Worm (Caenorhabditis elegans) whole organism, mixed stage, embryonic: ENCODE measurements around the gene ech-3.

ENCODE experiments used
- M03D4.4 ChIP-seq: sonication (generic microtip); optimal IDR thresholded peaks from 2 replicates; lab custom pipeline; 2017; ENCODE audit warnings: mild to moderate bottlenecking, missing genetic modification characterization, missing compliant biosample characterization
- bed-3 ChIP-seq: fragments of 200-800 bp; sonication (Bioruptor generic); optimal IDR thresholded peaks from 3 replicates; lab custom pipeline; 2018; ENCODE audit warnings: mild to moderate bottlenecking, missing genetic modification characterization, moderate library complexity, missing compliant biosample characterization
- ceh-39 ChIP-seq: fragments of 150-350 bp; optimal IDR thresholded peaks from 2 replicates; lab custom pipeline; 2014; ENCODE audit warnings: missing biosample characterization, missing genetic modification characterization
- ceh-83 ChIP-seq: fragments of 200-800 bp; sonication (Bioruptor generic); optimal IDR thresholded peaks from 2 replicates; lab custom pipeline; 2018; ENCODE audit warnings: mild to moderate bottlenecking, missing genetic modification characterization, missing compliant biosample characterization
- ces-1 ChIP-seq: fragments of 150-350 bp; optimal IDR thresholded peaks from 2 replicates; lab custom pipeline; 2014; ENCODE audit warnings: missing biosample characterization, missing genetic modification reagents, missing genetic modification characterization
- cnd-1 ChIP-seq: fragments of 200-800 bp; sonication (Bioruptor generic); optimal IDR thresholded peaks from 2 replicates; lab custom pipeline; 2018; ENCODE audit warnings: mild to moderate bottlenecking, missing genetic modification characterization, missing compliant biosample characterization
- drap-1 ChIP-seq: fragments of 200-800 bp; sonication (Bioruptor generic); optimal IDR thresholded peaks from 3 replicates; lab custom pipeline; 2018; ENCODE audit warnings: mild to moderate bottlenecking, missing genetic modification characterization, missing compliant biosample characterization
- elt-1 ChIP-seq: sonication (generic microtip); optimal IDR thresholded peaks from 2 replicates; lab custom pipeline; 2017; ENCODE audit warnings: missing genetic modification characterization, mild to moderate bottlenecking, missing compliant biosample characterization, antibody characterized with exemption, moderate library complexity, borderline replicate concordance; ENCODE audit not compliant: insufficient read depth
- elt-3 ChIP-seq: fragments of 150-350 bp; optimal IDR thresholded peaks from 2 replicates; lab custom pipeline; 2014; ENCODE audit warnings: missing biosample characterization, missing genetic modification characterization
- flh-1 ChIP-seq: fragments of 200-800 bp; sonication (Bioruptor generic); optimal IDR thresholded peaks from 2 replicates; lab custom pipeline; 2018; ENCODE audit warnings: mild to moderate bottlenecking, missing genetic modification characterization, moderate library complexity, missing compliant biosample characterization
- ham-2 ChIP-seq: fragments of 200-800 bp; sonication (Bioruptor generic); optimal IDR thresholded peaks from 2 replicates; lab custom pipeline; 2018; ENCODE audit warnings: mild to moderate bottlenecking, missing genetic modification characterization, missing compliant biosample characterization
- hlh-1 ChIP-seq: fragments of 150-350 bp; optimal IDR thresholded peaks from 2 replicates; lab custom pipeline; 2014; ENCODE audit warnings: missing biosample characterization, missing genetic modification reagents, missing genetic modification characterization
- lin-13 ChIP-seq: fragments of 150-350 bp; optimal IDR thresholded peaks from 2 replicates; lab custom pipeline; 2014; ENCODE audit warnings: missing biosample characterization, missing genetic modification characterization
- lin-32 ChIP-seq: fragments of 200-800 bp; sonication (Bioruptor generic); optimal IDR thresholded peaks from 2 replicates; lab custom pipeline; 2018; ENCODE audit warnings: mild to moderate bottlenecking, missing genetic modification characterization, missing compliant biosample characterization
- lsy-2 ChIP-seq: fragments of 150-350 bp; optimal IDR thresholded peaks from 2 replicates; lab custom pipeline; 2014; ENCODE audit warnings: missing biosample characterization, missing genetic modification characterization
- mab-5 ChIP-seq: fragments of 150-350 bp; optimal IDR thresholded peaks from 2 replicates; lab custom pipeline; 2014; ENCODE audit warnings: missing biosample characterization, missing genetic modification characterization
- mep-1 ChIP-seq: fragments of 150-350 bp; optimal IDR thresholded peaks from 2 replicates; lab custom pipeline; 2017; ENCODE audit warnings: missing biosample characterization, missing genetic modification reagents, missing genetic modification characterization, inconsistent platforms
- mls-2 ChIP-seq: sonication (generic microtip); optimal IDR thresholded peaks from 2 replicates; lab custom pipeline; 2016; ENCODE audit warnings: mild to moderate bottlenecking, missing genetic modification characterization, moderate library complexity, missing compliant biosample characterization
- nhr-12 ChIP-seq: fragments of 150-350 bp; optimal IDR thresholded peaks from 2 replicates; lab custom pipeline; 2014; ENCODE audit warnings: missing biosample characterization, missing genetic modification characterization
- nhr-2 ChIP-seq: fragments of 150-350 bp; optimal IDR thresholded peaks from 2 replicates; lab custom pipeline; 2014; ENCODE audit warnings: missing biosample characterization, missing genetic modification characterization
- nhr-237 ChIP-seq: fragments of 150-350 bp; optimal IDR thresholded peaks from 2 replicates; lab custom pipeline; 2014; ENCODE audit warnings: missing biosample characterization, missing genetic modification characterization
- nhr-28 ChIP-seq: fragments of 150-350 bp; optimal IDR thresholded peaks from 2 replicates; lab custom pipeline; 2014; ENCODE audit warnings: missing biosample characterization, missing genetic modification characterization
- nhr-76 ChIP-seq: sonication (generic microtip); optimal IDR thresholded peaks from 2 replicates; lab custom pipeline; 2017; ENCODE audit warnings: missing biosample characterization, missing genetic modification characterization
- pha-4 ChIP-seq: fragments of 150-350 bp; optimal IDR thresholded peaks from 2 replicates; lab custom pipeline; 2018; ENCODE audit warnings: missing biosample characterization, missing genetic modification reagents, missing genetic modification characterization
- sem-2 ChIP-seq: fragments of 200-800 bp; sonication (Bioruptor generic); optimal IDR thresholded peaks from 2 replicates; lab custom pipeline; 2018; ENCODE audit warnings: mild to moderate bottlenecking, missing genetic modification characterization, missing compliant biosample characterization
- snpc-4 ChIP-seq: fragments of 150-350 bp; optimal IDR thresholded peaks from 2 replicates; lab custom pipeline; 2014; ENCODE audit warnings: missing biosample characterization, missing genetic modification characterization
- sptf-1 ChIP-seq: sonication (generic microtip); optimal IDR thresholded peaks from 2 replicates; lab custom pipeline; 2017; ENCODE audit warnings: mild to moderate bottlenecking, missing genetic modification characterization, moderate library complexity, missing compliant biosample characterization
- tbx-8 ChIP-seq: fragments of 200-800 bp; sonication (Bioruptor generic); optimal IDR thresholded peaks from 2 replicates; lab custom pipeline; 2018; ENCODE audit warnings: mild to moderate bottlenecking, missing genetic modification characterization, moderate library complexity, missing compliant biosample characterization
- unc-120 ChIP-seq: sonication (generic microtip); optimal IDR thresholded peaks from 2 replicates; lab custom pipeline; 2017; ENCODE audit warnings: missing genetic modification characterization, missing compliant biosample characterization; ENCODE audit not compliant: poor library complexity, severe bottlenecking
- unc-39 ChIP-seq: fragments of 150-350 bp; optimal IDR thresholded peaks from 2 replicates; lab custom pipeline; 2014; ENCODE audit warnings: missing biosample characterization, missing genetic modification characterization
- unc-62 ChIP-seq: fragments of 150-350 bp; optimal IDR thresholded peaks from 2 replicates; lab custom pipeline; 2014; ENCODE audit warnings: missing biosample characterization, missing genetic modification reagents, missing genetic modification characterization
- zip-8 ChIP-seq: fragments of 150-350 bp; optimal IDR thresholded peaks from 2 replicates; lab custom pipeline; 2014; ENCODE audit warnings: missing biosample characterization, missing genetic modification characterization

ech-3 gene

ce11 chrV:8010846-8011245 is 11.2 kb upstream of the ech-3 start, which contains the start of gene lmtr-2:
lmtr-2 (minus strand) TSS chrV:8011106.
- no peak for TF ChIP-seq mep-1 (tag; lab: Kevin White, UChicago)
- TF ChIP-seq lin-13: no peak
- no peak for TF ChIP-seq ceh-39
- no peak for TF ChIP-seq mls-2 (tag; lab: Kevin White, UChicago)
- no peak for TF ChIP-seq hlh-1 (tag; lab: Kevin White, UChicago)
- no peak for TF ChIP-seq nhr-237
- TF ChIP-seq, all 35 proteins: peak for 0

DNA sequence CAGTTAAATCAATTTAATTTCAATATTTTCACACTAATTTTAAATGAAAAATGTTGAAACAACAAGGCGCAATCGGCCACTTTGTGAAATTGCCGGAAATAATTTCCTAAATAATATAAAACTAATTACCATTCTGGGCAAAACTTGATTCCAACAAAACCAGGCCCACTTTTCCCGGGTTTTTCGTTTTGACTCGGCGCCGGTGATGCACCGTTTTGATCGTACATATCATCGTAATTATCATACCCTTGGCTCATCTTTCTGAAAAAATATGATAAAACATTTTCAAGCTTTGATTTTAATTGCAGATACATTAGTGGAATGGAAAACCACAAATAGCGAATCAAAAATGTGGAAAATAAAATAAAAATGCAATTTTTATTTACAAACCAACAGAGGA is 10.0 kb upstream of the ech-3 start, which contains the start of gene rpb-9:
Gene rpb-9 (minus strand): TSS at position 314 of the 400 bp plus-strand sequence.
- no peak for TF ChIP-seq M03D4.4 (tag; lab: Kevin White, UChicago)
- TF ChIP-seq cnd-1 (tag; lab: Kevin White, UChicago): no peak
- no peak for TF ChIP-seq mep-1 (tag; lab: Kevin White, UChicago)
- no peak for TF ChIP-seq nhr-76
- no peak for TF ChIP-seq pha-4
- no peak for TF ChIP-seq lsy-2 (tag; lab: Kevin White, UChicago)
- TF ChIP-seq nhr-2 (tag; lab: Kevin White, UChicago): no peak
- no peak for TF ChIP-seq ham-2
- no peak for TF ChIP-seq ces-1
- TF ChIP-seq sptf-1 (tag; lab: Kevin White, UChicago): no peak
- no peak for TF ChIP-seq nhr-12
- no peak for TF ChIP-seq nhr-28 (tag; lab: Kevin White, UChicago)
- no peak for TF ChIP-seq elt-1 (tag; lab: Kevin White, UChicago)
- no peak for TF ChIP-seq snpc-4 (tag; lab: Kevin White, UChicago)
- TF ChIP-seq lin-13: no peak

DNA sequence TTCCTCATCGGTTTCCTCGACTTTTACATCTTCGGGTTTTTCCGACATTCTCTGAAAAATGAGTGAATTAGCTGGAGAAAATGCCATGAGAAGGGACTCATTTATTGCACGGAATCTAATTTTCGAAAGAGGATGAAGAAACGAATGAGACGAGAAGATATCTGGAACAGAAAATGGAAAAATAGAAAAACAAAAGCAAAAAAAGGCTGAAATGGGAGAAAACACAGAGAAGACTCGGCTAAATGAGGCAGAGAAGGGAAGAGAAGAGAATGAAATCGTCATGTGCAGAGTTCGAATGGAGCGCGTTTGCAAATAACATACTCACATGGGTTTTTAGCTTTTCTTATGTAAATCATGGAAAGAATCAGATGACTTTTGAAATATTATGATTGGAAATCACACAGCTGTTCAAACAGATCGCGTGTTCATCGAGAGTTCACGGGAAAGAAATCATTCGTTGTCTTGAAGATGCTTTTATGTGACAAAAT is 8.1 kb upstream of the ech-3 start, which contains the start of gene Y97E10AR.6:
Gene Y97E10AR.6 (minus strand): TSS at position 51 of the 488 bp plus-strand sequence.
- TF ChIP-seq ces-1 (peak; percentile 47), ceh-83 (GFP tag; lab: Kevin White, UChicago) (no peak), elt-3 (tag; lab: Kevin White, UChicago) (no peak), elt-1 (tag; lab: Kevin White, UChicago) (no peak), mep-1 (tag; lab: Kevin White, UChicago) (no peak), nhr-2 (tag; lab: Kevin White, UChicago) (no peak), tbx-8 (GFP tag; lab: Kevin White, UChicago) (no peak), nhr-28 (tag; lab: Kevin White, UChicago) (no peak), unc-120 (peak; percentile 28), sem-2 (GFP tag; lab: Kevin White, UChicago) (no peak), drap-1 (no peak)

DNA sequence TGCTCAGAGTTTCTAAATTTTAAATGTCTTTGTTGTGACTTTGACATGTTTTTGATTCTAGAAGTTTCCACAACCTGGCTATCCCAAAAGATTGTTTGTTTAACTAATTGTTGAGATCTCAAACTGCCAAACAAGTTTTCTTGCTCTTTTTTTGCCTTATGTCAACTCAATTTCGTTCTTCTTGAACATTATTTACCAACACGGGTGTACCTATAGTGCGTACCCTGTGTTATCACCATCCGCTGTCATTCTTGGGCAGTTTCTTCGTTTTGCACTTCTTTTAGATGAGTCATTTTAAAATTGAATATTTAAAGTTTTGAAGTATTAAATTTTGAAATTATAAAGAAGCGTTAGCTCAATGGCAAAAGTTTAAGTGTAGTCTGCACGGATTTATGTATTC is 5.1 kb upstream of the ech-3 start, which contains the start of gene sptl-2:
Gene sptl-2 (plus strand): TSS at position 280 of the 400 bp plus-strand sequence.
- no peak for TF ChIP-seq elt-3 (tag; lab: Kevin White, UChicago)

DNA sequence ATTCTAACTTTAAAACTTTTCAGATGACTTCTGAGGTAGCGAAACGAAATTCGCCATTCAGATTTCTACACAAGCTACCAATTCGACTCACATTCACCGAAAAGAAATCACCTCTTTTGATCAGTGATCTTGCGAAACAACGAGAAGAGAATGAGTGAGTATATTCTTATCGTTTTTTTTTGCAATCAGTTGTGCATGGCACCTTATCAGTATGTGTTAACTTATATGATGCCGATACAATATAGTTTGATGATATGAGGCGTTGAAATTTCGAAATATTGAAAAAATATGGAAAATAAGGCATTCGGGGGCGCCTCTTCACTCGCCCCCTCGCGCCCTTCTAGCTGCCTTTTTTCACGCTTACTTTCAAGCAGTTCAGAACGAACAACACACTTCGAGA is 4.1 kb upstream of the ech-3 start:
- no peak for TF ChIP-seq ceh-83 (GFP tag; lab: Kevin White, UChicago)
- TF ChIP-seq sem-2 (GFP tag; lab: Kevin White, UChicago): no peak
- TF ChIP-seq bed-3: no peak
- no peak for TF ChIP-seq zip-8 (tag; lab: Kevin White, UChicago)
- no peak for TF ChIP-seq nhr-76
- TF ChIP-seq lsy-2 (tag; lab: Kevin White, UChicago): no peak
- no peak for TF ChIP-seq drap-1
- no peak for TF ChIP-seq unc-62 (GFP tag; lab: Kevin White, UChicago)
- TF ChIP-seq nhr-2 (tag; lab: Kevin White, UChicago): no peak
- no peak for TF ChIP-seq tbx-8 (GFP tag; lab: Kevin White, UChicago)
- TF ChIP-seq lin-32 (GFP tag; lab: Kevin White, UChicago): no peak
- TF ChIP-seq, all 35 proteins: peak for 0

ce11 chrV:8018919-8019318 is 3.1 kb upstream of the ech-3 start:
- TF ChIP-seq sem-2 (GFP tag; lab: Kevin White, UChicago) (no peak), flh-1 (GFP tag; lab: Kevin White, UChicago) (no peak), cnd-1 (tag; lab: Kevin White, UChicago) (no peak), mep-1 (tag; lab: Kevin White, UChicago) (no peak), nhr-12 (no peak), elt-1 (tag; lab: Kevin White, UChicago) (no peak), unc-39 (no peak), bed-3 (no peak), mab-5 (tag; lab: Kevin White, UChicago) (no peak), lsy-2 (tag; lab: Kevin White, UChicago) (no peak), ces-1 (no peak), nhr-2 (tag; lab: Kevin White, UChicago) (no peak), tbx-8 (GFP tag; lab: Kevin White, UChicago) (no peak), snpc-4 (tag; lab: Kevin White, UChicago) (no peak), sptf-1 (tag; lab: Kevin White, UChicago) (no peak)
